Fruit fly (Drosophila melanogaster) S2 (cell line): Measurements from ENCODE around the gene Ccp84Aa.

ENCODE experiments used
- CG8478 ChIP-seq: fragments of >200 bp; optimal IDR thresholded peaks from 2 replicates; lab custom pipeline; 2018
- CTCF ChIP-seq, 2 experiments: fragments of >200 bp; optimal IDR thresholded peaks; 2 replicates each; lab custom pipeline; 2018

- no peak for TF ChIP-seq CG8478 (lab: Kevin White, UChicago)
- TF ChIP-seq CTCF (optimal IDR thresholded peaks at IDR 0.05; lab: Kevin White, UChicago), result no peak
Observed at dm6 chr3R:6746212-6746611, 42.3 kb downstream of the Ccp84Aa start.
